Fruit fly (Drosophila melanogaster): ENCODE data around the gene DIP-theta.

DNA sequence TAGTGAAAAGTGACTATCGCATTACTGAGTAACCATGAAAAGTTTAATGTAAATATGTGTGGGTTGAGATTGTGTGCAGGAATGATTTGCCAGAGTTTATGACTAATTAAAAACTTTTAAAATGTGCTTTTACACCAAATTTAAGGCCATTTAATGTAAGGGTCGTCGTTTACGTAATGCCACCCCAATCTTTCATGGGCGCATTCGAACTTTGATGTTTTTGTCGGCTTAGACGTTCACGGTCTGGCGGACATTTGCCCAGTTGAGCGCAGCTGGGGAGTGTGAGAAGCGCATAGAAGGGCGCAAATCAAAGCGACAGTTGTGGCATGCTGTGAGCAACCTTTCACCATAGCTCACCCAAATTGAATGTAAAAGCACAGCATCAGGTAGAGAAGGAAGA, 19.9 kb upstream of the DIP-theta start, which contains the start of gene CG12511:
- TF ChIP-seq Lpt (GFP tag; optimal IDR thresholded peaks at IDR 0.05) = no peak
- no peak for TF ChIP-seq ss (GFP tag; optimal IDR thresholded peaks at IDR 0.05)
- TF ChIP-seq Hr39 (GFP tag; optimal IDR thresholded peaks at IDR 0.05) = no peak
- TF ChIP-seq topi (GFP tag; optimal IDR thresholded peaks at IDR 0.05) = no peak
- no peak for TF ChIP-seq CG15336 (GFP tag; IDR thresholded peaks at IDR 0.05)
- TF ChIP-seq Met (GFP tag; optimal IDR thresholded peaks at IDR 0.05) = no peak
- TF ChIP-seq Gug (GFP tag; IDR thresholded peaks at IDR 0.05) = no peak
- TF ChIP-seq CG32006 (GFP tag; optimal IDR thresholded peaks at IDR 0.05) = no peak
- TF ChIP-seq esn (GFP tag; optimal IDR thresholded peaks at IDR 0.05) = no peak
- TF ChIP-seq CG8319 (GFP tag; optimal IDR thresholded peaks at IDR 0.05) = no peak
- no peak for TF ChIP-seq Sox102F (GFP tag; optimal IDR thresholded peaks at IDR 0.05)
- TF ChIP-seq Eip93F (GFP tag; optimal IDR thresholded peaks at IDR 0.05) = no peak
